Worm (Caenorhabditis elegans) whole organism, L4 larva: ENCODE measurements around the gene C06A1.7.

Experiments
- F10B5.3 ChIP-seq: sonication (generic microtip); optimal IDR thresholded peaks from 2 replicates; lab custom pipeline; 2016; ENCODE audit warnings: mild to moderate bottlenecking, missing genetic modification characterization, missing compliant biosample characterization
- R02D3.7 ChIP-seq: fragments of 150-350 bp; sonication (generic microtip); optimal IDR thresholded peaks from 3 replicates; lab custom pipeline; 2014; ENCODE audit warnings: missing biosample characterization, missing genetic modification characterization
- T20F7.1 ChIP-seq: fragments of 200-800 bp; sonication (Bioruptor generic); optimal IDR thresholded peaks from 2 replicates; lab custom pipeline; 2018; ENCODE audit warnings: mild to moderate bottlenecking, missing genetic modification characterization, missing compliant biosample characterization
- T26A8.4 ChIP-seq: fragments of 200-800 bp; sonication (Bioruptor generic); IDR thresholded peaks from 2 replicates; pipeline ENCODE4 v1.3.6; 2022; ENCODE audit warnings: missing genetic modification characterization, missing compliant biosample characterization
- Y48G9A.11 ChIP-seq: fragments of 200-800 bp; sonication (Bioruptor generic); IDR thresholded peaks from 2 replicates; pipeline ENCODE4 v1.3.6; 2022; ENCODE audit warnings: missing genetic modification reagents, missing genetic modification characterization, missing compliant biosample characterization
- Y5F2A.4 ChIP-seq: fragments of 200-800 bp; sonication (Bioruptor generic); optimal IDR thresholded peaks from 2 replicates; lab custom pipeline; 2018; ENCODE audit warnings: mild to moderate bottlenecking, missing genetic modification characterization, missing compliant biosample characterization
- aha-1 ChIP-seq: fragments of 150-350 bp; peaks from one replicate; lab custom pipeline; 2014; ENCODE audit warnings: missing biosample characterization, missing genetic modification characterization
- arid-1 ChIP-seq: fragments of 200-800 bp; sonication (Bioruptor generic); conservative IDR thresholded peaks from 2 replicates; pipeline ENCODE4 v1.3.6; 2022; ENCODE audit warnings: missing genetic modification reagents, missing genetic modification characterization, missing compliant biosample characterization
- ceh-32 ChIP-seq: sonication (generic microtip); optimal IDR thresholded peaks from 2 replicates; lab custom pipeline; 2016; ENCODE audit warnings: mild to moderate bottlenecking, missing genetic modification characterization, missing compliant biosample characterization; ENCODE audit not compliant: poor library complexity
- ceh-44 ChIP-seq: fragments of 200-800 bp; sonication (Bioruptor generic); IDR thresholded peaks from 2 replicates; pipeline ENCODE4 v1.3.6; 2022; ENCODE audit warnings: missing genetic modification reagents, missing genetic modification characterization, missing compliant biosample characterization
- ces-1 ChIP-seq: fragments of 150-350 bp; sonication (generic microtip); optimal IDR thresholded peaks from 4 replicates; lab custom pipeline; 2014; ENCODE audit warnings: missing biosample characterization, missing genetic modification reagents, missing genetic modification characterization
- daf-19 ChIP-seq: fragments of 200-800 bp; sonication (Bioruptor generic); conservative IDR thresholded peaks from 2 replicates; pipeline ENCODE4 v1.3.6; 2022; ENCODE audit warnings: missing genetic modification characterization, missing compliant biosample characterization
- daf-8 ChIP-seq: fragments of 200-800 bp; sonication (Bioruptor generic); IDR thresholded peaks from 2 replicates; pipeline ENCODE4 v1.3.6; 2022; ENCODE audit warnings: missing genetic modification characterization, missing compliant biosample characterization
- dmd-6 ChIP-seq: fragments of 200-800 bp; sonication (Bioruptor generic); IDR thresholded peaks from 2 replicates; pipeline ENCODE4 v1.3.6; 2022; ENCODE audit warnings: missing genetic modification reagents, missing genetic modification characterization, missing compliant biosample characterization
- dmd-9 ChIP-seq: fragments of 200-800 bp; sonication (Bioruptor generic); IDR thresholded peaks from 2 replicates; pipeline ENCODE4 v1.3.6; 2022; ENCODE audit warnings: missing genetic modification reagents, missing genetic modification characterization, missing compliant biosample characterization
- duxl-1 ChIP-seq: sonication (generic microtip); optimal IDR thresholded peaks from 2 replicates; lab custom pipeline; 2016; ENCODE audit warnings: mild to moderate bottlenecking, missing genetic modification characterization, moderate library complexity, missing compliant biosample characterization; ENCODE audit not compliant: poor library complexity
- dve-1 ChIP-seq: sonication (generic microtip); optimal IDR thresholded peaks from 2 replicates; lab custom pipeline; 2017; ENCODE audit warnings: antibody characterized with exemption, mild to moderate bottlenecking, missing genetic modification characterization, missing compliant biosample characterization; ENCODE audit not compliant: insufficient read depth
- fkh-10 ChIP-seq: fragments of 150-350 bp; optimal IDR thresholded peaks from 2 replicates; lab custom pipeline; 2014; ENCODE audit warnings: missing biosample characterization, missing genetic modification reagents, missing genetic modification characterization
- fos-1 ChIP-seq: fragments of 150-350 bp; optimal IDR thresholded peaks from 2 replicates; lab custom pipeline; 2014; ENCODE audit warnings: missing biosample characterization, missing genetic modification characterization
- gei-8 ChIP-seq: fragments of 200-800 bp; sonication (Bioruptor generic); optimal IDR thresholded peaks from 2 replicates; lab custom pipeline; 2018; ENCODE audit warnings: mild to moderate bottlenecking, missing genetic modification characterization, missing compliant biosample characterization
- hlh-11 ChIP-seq: fragments of 200-800 bp; sonication (Bioruptor generic); optimal IDR thresholded peaks from 2 replicates; lab custom pipeline; 2018; ENCODE audit warnings: mild to moderate bottlenecking, missing genetic modification characterization, missing compliant biosample characterization
- hlh-30 ChIP-seq: sonication (generic microtip); optimal IDR thresholded peaks from 2 replicates; lab custom pipeline; 2017; ENCODE audit warnings: antibody characterized with exemption, mild to moderate bottlenecking, missing genetic modification characterization, missing compliant biosample characterization; ENCODE audit not compliant: insufficient read depth
- hmg-1.1 ChIP-seq: fragments of 200-800 bp; sonication (Bioruptor generic); IDR thresholded peaks from 2 replicates; pipeline ENCODE4 v1.3.6; 2022; ENCODE audit warnings: missing genetic modification reagents, missing genetic modification characterization, missing compliant biosample characterization
- jun-1 ChIP-seq: fragments of 150-350 bp; optimal IDR thresholded peaks from 2 replicates; lab custom pipeline; 2014; ENCODE audit warnings: missing biosample characterization, missing genetic modification reagents, missing genetic modification characterization
- lim-7 ChIP-seq: fragments of 200-800 bp; sonication (Bioruptor generic); IDR thresholded peaks from 2 replicates; pipeline ENCODE4 v1.3.6; 2022; ENCODE audit warnings: missing genetic modification characterization, missing compliant biosample characterization
- lin-13 ChIP-seq: fragments of 150-350 bp; optimal IDR thresholded peaks from 2 replicates; lab custom pipeline; 2014; ENCODE audit warnings: missing biosample characterization, missing genetic modification reagents, missing genetic modification characterization
- lin-15B ChIP-seq: fragments of 150-350 bp; sonication (generic microtip); optimal IDR thresholded peaks from 3 replicates; lab custom pipeline; 2014; ENCODE audit warnings: missing biosample characterization, missing genetic modification characterization
- mep-1 ChIP-seq: fragments of 150-350 bp; sonication (generic microtip); optimal IDR thresholded peaks from 3 replicates; lab custom pipeline; 2014; ENCODE audit warnings: missing biosample characterization, missing genetic modification characterization
- mes-2 ChIP-seq: sonication (generic microtip); optimal IDR thresholded peaks from 2 replicates; lab custom pipeline; 2016; ENCODE audit warnings: missing genotype, mild to moderate bottlenecking, missing genetic modification characterization, missing compliant biosample characterization; ENCODE audit not compliant: poor library complexity, severe bottlenecking
- mxl-3 ChIP-seq: fragments of 200-800 bp; sonication (Bioruptor generic); optimal IDR thresholded peaks from 2 replicates; lab custom pipeline; 2018; ENCODE audit warnings: mild to moderate bottlenecking, missing genetic modification characterization, missing compliant biosample characterization
- nhr-10 ChIP-seq: fragments of 150-350 bp; optimal IDR thresholded peaks from 2 replicates; lab custom pipeline; 2014; ENCODE audit warnings: missing biosample characterization, missing genetic modification characterization
- nhr-111 ChIP-seq: fragments of 200-800 bp; sonication (Bioruptor generic); optimal IDR thresholded peaks from 2 replicates; lab custom pipeline; 2018; ENCODE audit warnings: mild to moderate bottlenecking, missing genetic modification characterization, missing compliant biosample characterization
- nhr-77 ChIP-seq: fragments of 150-350 bp; optimal IDR thresholded peaks from 2 replicates; lab custom pipeline; 2014; ENCODE audit warnings: missing biosample characterization, missing genetic modification characterization
- php-3 ChIP-seq: fragments of 200-800 bp; sonication (Bioruptor generic); IDR thresholded peaks from 2 replicates; pipeline ENCODE4 v1.3.6; 2022; ENCODE audit warnings: missing genetic modification reagents, missing genetic modification characterization, missing compliant biosample characterization
- rbr-2 ChIP-seq: sonication (generic microtip); optimal IDR thresholded peaks from 2 replicates; lab custom pipeline; 2016; ENCODE audit warnings: missing genotype, missing genetic modification characterization, missing compliant biosample characterization
- saeg-2 ChIP-seq: fragments of 200-800 bp; sonication (Bioruptor generic); IDR thresholded peaks from 2 replicates; pipeline ENCODE4 v1.3.6; 2022; ENCODE audit warnings: missing genetic modification reagents, missing genetic modification characterization, missing compliant biosample characterization
- sdz-12 ChIP-seq: fragments of 200-800 bp; sonication (Bioruptor generic); optimal IDR thresholded peaks from 2 replicates; lab custom pipeline; 2018; ENCODE audit warnings: mild to moderate bottlenecking, missing genetic modification characterization, missing compliant biosample characterization
- zag-1 ChIP-seq: fragments of 150-350 bp; optimal IDR thresholded peaks from 2 replicates; lab custom pipeline; 2014; ENCODE audit warnings: missing biosample characterization, missing genetic modification characterization
- zfp-3 ChIP-seq: fragments of 200-800 bp; sonication (Bioruptor generic); conservative IDR thresholded peaks from 2 replicates; pipeline ENCODE4 v1.3.6; 2022; ENCODE audit warnings: missing genetic modification reagents, missing genetic modification characterization, missing compliant biosample characterization

C06A1.7 gene

DNA sequence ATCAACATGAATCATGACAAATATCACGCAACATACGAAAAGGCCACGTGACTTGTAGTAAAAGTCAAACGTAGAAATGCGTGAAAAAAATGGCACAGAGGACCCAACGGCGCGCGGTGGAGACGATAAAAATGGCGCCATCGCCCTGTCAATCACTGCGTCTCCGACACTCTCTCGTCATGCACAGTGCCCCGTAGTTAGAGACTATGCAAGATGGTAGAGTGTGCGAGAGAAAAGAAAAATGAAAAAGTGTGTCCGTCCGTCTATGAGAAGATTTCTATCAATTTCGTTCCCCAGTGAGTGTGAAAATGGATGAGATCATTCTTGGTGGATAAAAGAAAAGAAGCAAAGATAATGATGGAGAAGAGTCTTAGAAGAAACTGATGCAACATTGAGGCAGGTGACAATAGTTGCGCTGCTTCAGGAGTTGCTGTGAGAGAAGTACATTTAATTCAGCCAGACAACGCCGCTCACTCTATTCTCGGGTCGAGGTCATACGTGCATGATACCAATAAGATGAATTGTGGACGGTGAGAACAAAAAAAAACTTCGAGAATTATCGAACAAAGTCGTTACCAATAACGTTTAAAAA, 9.1 kb upstream of the C06A1.7 start (continued):
- TF ChIP-seq lim-7 (GFP tag; lab: Robert Waterston, UW), result no peak
- peak; percentile 57 for TF ChIP-seq duxl-1 (tag; lab: Kevin White, UChicago)
- peak; percentile 67 for TF ChIP-seq php-3 (GFP tag; lab: Robert Waterston, UW)
- TF ChIP-seq jun-1 (tag; lab: Kevin White, UChicago), result no peak
- TF ChIP-seq Y48G9A.11 (GFP tag; lab: Robert Waterston, UW), result no peak
- peak; percentile 85 for TF ChIP-seq hlh-11 (tag; lab: Kevin White, UChicago)
- TF ChIP-seq mep-1, result peak; percentile 72
- no peak for TF ChIP-seq dmd-9 (GFP tag; lab: Robert Waterston, UW)
- TF ChIP-seq zag-1 (tag; lab: Kevin White, UChicago), result no peak
- peak; percentile 94 for TF ChIP-seq aha-1 (tag; lab: Kevin White, UChicago)
- TF ChIP-seq hmg-1.1 (GFP tag; lab: Robert Waterston, UW), result peak; percentile 57; the same call in 1 of the 2 replicates
- no peak for TF ChIP-seq rbr-2 (tag; lab: Kevin White, UChicago)
- no peak for TF ChIP-seq R02D3.7 (tag; lab: Kevin White, UChicago)
- TF ChIP-seq fos-1 (tag; lab: Kevin White, UChicago), result no peak
- no peak for TF ChIP-seq T26A8.4 (GFP tag; lab: Robert Waterston, UW)
- no peak for TF ChIP-seq Y5F2A.4 (GFP tag; lab: Kevin White, UChicago)
- TF ChIP-seq sdz-12, result no peak
- peak; percentile 60 for TF ChIP-seq dve-1 (tag; lab: Kevin White, UChicago)
- TF ChIP-seq ceh-44 (GFP tag; lab: Robert Waterston, UW), result no peak
- no peak for TF ChIP-seq F10B5.3 (tag; lab: Kevin White, UChicago)
- no peak for TF ChIP-seq fkh-10 (GFP tag; lab: Kevin White, UChicago)
- TF ChIP-seq arid-1 (GFP tag; lab: Robert Waterston, UW), result no peak; the same call in 1 of the 2 replicates
- TF ChIP-seq T20F7.1 (GFP tag; lab: Kevin White, UChicago), result peak; percentile 6
- TF ChIP-seq nhr-111, result peak; percentile 15
- peak; percentile 85 for TF ChIP-seq dmd-6 (GFP tag; lab: Robert Waterston, UW)
- peak; percentile 44 for TF ChIP-seq lin-13 (GFP tag; lab: Kevin White, UChicago)
- peak; percentile 31 for TF ChIP-seq zfp-3 (GFP tag; lab: Robert Waterston, UW)
- peak; percentile 79 for TF ChIP-seq nhr-10 (tag; lab: Kevin White, UChicago)
- no peak for TF ChIP-seq gei-8 (GFP tag; lab: Kevin White, UChicago)
- peak; percentile 49 for TF ChIP-seq nhr-77 (tag; lab: Kevin White, UChicago)
- peak; percentile 25 for TF ChIP-seq mxl-3
- TF ChIP-seq ceh-32 (tag; lab: Kevin White, UChicago), result no peak
- TF ChIP-seq daf-19 (GFP tag; lab: Robert Waterston, UW), result 0 out of 2 replicates have a peak, but pooled peaks have one; percentile 9
- TF ChIP-seq lin-15B (tag; lab: Kevin White, UChicago), result no peak
- TF ChIP-seq daf-8 (GFP tag; lab: Robert Waterston, UW), result no peak
- no peak for TF ChIP-seq ces-1 (GFP tag; lab: Kevin White, UChicago)
- TF ChIP-seq hlh-30 (tag; lab: Kevin White, UChicago), result peak; percentile 86
- TF ChIP-seq saeg-2 (GFP tag; lab: Robert Waterston, UW), result peak; percentile 70
- peak; percentile 48 for TF ChIP-seq mes-2 (tag; lab: Kevin White, UChicago)
